Worm (Caenorhabditis elegans) whole organism, L3 larva: ENCODE measurements around the gene str-172.

Source experiments
- ZK546.5 ChIP-seq: sonication (generic microtip); optimal IDR thresholded peaks from 2 replicates; lab custom pipeline; 2017; ENCODE audit warnings: missing biosample characterization, missing genetic modification characterization
- aly-2 ChIP-seq: fragments of 150-350 bp; optimal IDR thresholded peaks from 2 replicates; lab custom pipeline; 2014; ENCODE audit warnings: missing biosample characterization, missing genetic modification characterization
- eor-1 ChIP-seq, 2 experiments: fragments of 150-350 bp; optimal IDR thresholded peaks; 2 replicates each; lab custom pipeline; 2014 to 2018; ENCODE audit warnings: missing biosample characterization in 2 of 2, missing genetic modification characterization in 2 of 2
- fkh-10 ChIP-seq: sonication (generic microtip); optimal IDR thresholded peaks from 2 replicates; lab custom pipeline; 2017; ENCODE audit warnings: missing biosample characterization, missing genetic modification reagents, missing genetic modification characterization
- fos-1 ChIP-seq: fragments of 150-350 bp; optimal IDR thresholded peaks from 2 replicates; lab custom pipeline; 2014; ENCODE audit warnings: missing biosample characterization, missing genetic modification characterization
- hmg-11 ChIP-seq: sonication (generic microtip); optimal IDR thresholded peaks from 2 replicates; lab custom pipeline; 2016; ENCODE audit warnings: missing genetic modification characterization, missing compliant biosample characterization
- mdl-1 ChIP-seq: fragments of 150-350 bp; optimal IDR thresholded peaks from 2 replicates; lab custom pipeline; 2014; ENCODE audit warnings: missing biosample characterization, missing genetic modification characterization
- nhr-12 ChIP-seq: fragments of 150-350 bp; optimal IDR thresholded peaks from 2 replicates; lab custom pipeline; 2014; ENCODE audit warnings: missing biosample characterization, missing genetic modification characterization
- nhr-28 ChIP-seq: fragments of 150-350 bp; optimal IDR thresholded peaks from 2 replicates; lab custom pipeline; 2014; ENCODE audit warnings: missing biosample characterization, missing genetic modification characterization
- nhr-77 ChIP-seq: fragments of 150-350 bp; optimal IDR thresholded peaks from 2 replicates; lab custom pipeline; 2014; ENCODE audit warnings: missing biosample characterization, missing genetic modification characterization
- pqm-1 ChIP-seq: fragments of 150-350 bp; optimal IDR thresholded peaks from 2 replicates; lab custom pipeline; 2017; ENCODE audit warnings: missing biosample characterization, missing genetic modification characterization, inconsistent platforms
- skn-1 ChIP-seq: fragments of 150-350 bp; optimal IDR thresholded peaks from 2 replicates; lab custom pipeline; 2014; ENCODE audit warnings: missing biosample characterization, missing genetic modification characterization
- snpc-4 ChIP-seq: fragments of 150-350 bp; optimal IDR thresholded peaks from 2 replicates; lab custom pipeline; 2014; ENCODE audit warnings: missing biosample characterization, missing genetic modification characterization

- TF ChIP-seq hmg-11 (tag; lab: Kevin White, UChicago) = no peak
- TF ChIP-seq eor-1 (tag; optimal IDR thresholded peaks at IDR 0.05; lab: Kevin White, UChicago) = no peak
- peak; percentile 9 for TF ChIP-seq pqm-1 (tag; lab: Kevin White, UChicago)
- no peak for TF ChIP-seq fkh-10 (GFP tag; lab: Kevin White, UChicago)
- no peak for TF ChIP-seq ZK546.5 (tag; lab: Kevin White, UChicago)
- TF ChIP-seq aly-2 = no peak
- TF ChIP-seq nhr-28 = no peak
- no peak for TF ChIP-seq nhr-12 (tag; lab: Kevin White, UChicago)
- peak; percentile 98 for TF ChIP-seq snpc-4 (tag; lab: Kevin White, UChicago)
- no peak for TF ChIP-seq mdl-1
- no peak for TF ChIP-seq fos-1
- TF ChIP-seq nhr-77 (tag; lab: Kevin White, UChicago) = no peak
- no peak for TF ChIP-seq skn-1 (tag; lab: Kevin White, UChicago)
Measured at ce11 chrIV:4880634-4881033, 13.1 kb upstream of the str-172 start.
